Fruit fly (Drosophila melanogaster) whole organism, embryonic: ENCODE measurements around the gene scpr-A.

Experiments
- Atf-2 ChIP-seq: fragments of 200-800 bp; sonication (Bioruptor generic); optimal IDR thresholded peaks from 2 replicates; lab custom pipeline; 2016; ENCODE audit warnings: missing biosample characterization, missing genetic modification characterization
- Atf6 ChIP-seq: fragments of 200-800 bp; sonication (Bioruptor generic); IDR thresholded peaks from 2 replicates; pipeline ENCODE4 v1.3.6; 2022; ENCODE audit warnings: missing biosample characterization, missing genetic modification characterization
- Blimp-1 ChIP-seq: fragments of 200-800 bp; sonication (Bioruptor generic); optimal IDR thresholded peaks from 3 replicates; lab custom pipeline; 2018; ENCODE audit warnings: missing biosample characterization, missing genetic modification characterization, mild to moderate bottlenecking, moderate library complexity, missing genetic modification reagents
- CG10147 ChIP-seq: fragments of 200-800 bp; sonication (Bioruptor generic); optimal IDR thresholded peaks from 2 replicates; lab custom pipeline; 2019; ENCODE audit warnings: missing biosample characterization, mild to moderate bottlenecking, missing genetic modification characterization, moderate library complexity
- CG10543 ChIP-seq: fragments of 200-800 bp; sonication (Bioruptor generic); optimal IDR thresholded peaks from 3 replicates; lab custom pipeline; 2017; ENCODE audit warnings: missing biosample characterization, mild to moderate bottlenecking, missing genetic modification characterization, moderate library complexity
- CG11093 ChIP-seq: fragments of 200-800 bp; sonication (Bioruptor generic); IDR thresholded peaks from 3 replicates; pipeline ENCODE4 v1.3.6; 2022; ENCODE audit warnings: missing biosample characterization, missing genetic modification characterization
- CG12659 ChIP-seq: fragments of 200-800 bp; sonication (Bioruptor generic); optimal IDR thresholded peaks from 3 replicates; lab custom pipeline; 2017; ENCODE audit warnings: mild to moderate bottlenecking, missing biosample characterization, missing genetic modification reagents, missing genetic modification characterization
- CG13123 ChIP-seq: fragments of 200-800 bp; sonication (Bioruptor generic); optimal IDR thresholded peaks from 2 replicates; lab custom pipeline; 2016; ENCODE audit warnings: missing biosample characterization, missing genetic modification characterization
- CG13775 ChIP-seq: fragments of 200-800 bp; sonication (Bioruptor generic); optimal IDR thresholded peaks from 3 replicates; lab custom pipeline; 2017; ENCODE audit warnings: missing biosample characterization, mild to moderate bottlenecking, missing genetic modification characterization
- CG14050 ChIP-seq: fragments of 200-800 bp; sonication (Bioruptor generic); IDR thresholded peaks from 3 replicates; pipeline ENCODE4 v1.3.6; 2022; ENCODE audit warnings: missing biosample characterization, missing genetic modification characterization
- CG14667 ChIP-seq: fragments of 200-800 bp; sonication (Bioruptor generic); IDR thresholded peaks from 2 replicates; pipeline ENCODE4 v1.3.6; 2022; ENCODE audit warnings: missing biosample characterization, missing genetic modification characterization
- CG15696 ChIP-seq: fragments of 200-800 bp; sonication (Bioruptor generic); optimal IDR thresholded peaks from 2 replicates; lab custom pipeline; 2019; ENCODE audit warnings: missing biosample characterization, mild to moderate bottlenecking, missing genetic modification characterization, moderate library complexity
- CG16813 ChIP-seq: fragments of 200-800 bp; sonication (Bioruptor generic); IDR thresholded peaks from 3 replicates; pipeline ENCODE4 v1.3.6; 2022; ENCODE audit warnings: missing biosample characterization, missing genetic modification characterization; ENCODE audit not compliant: partially characterized antibody
- CG17385 ChIP-seq: fragments of 200-800 bp; sonication (Bioruptor generic); optimal IDR thresholded peaks from 3 replicates; lab custom pipeline; 2018; ENCODE audit warnings: missing biosample characterization, mild to moderate bottlenecking, missing genetic modification characterization
- CG17802 ChIP-seq: fragments of 200-800 bp; sonication (Bioruptor generic); optimal IDR thresholded peaks from 2 replicates; lab custom pipeline; 2018; ENCODE audit warnings: missing biosample characterization, mild to moderate bottlenecking, missing genetic modification characterization, moderate library complexity
- CG18764 ChIP-seq: fragments of 200-800 bp; sonication (Bioruptor generic); optimal IDR thresholded peaks from 3 replicates; lab custom pipeline; 2016; ENCODE audit warnings: missing biosample characterization, missing genetic modification characterization
- CG2202 ChIP-seq: fragments of 200-800 bp; sonication (Bioruptor generic); optimal IDR thresholded peaks from 2 replicates; lab custom pipeline; 2018; ENCODE audit warnings: missing biosample characterization, mild to moderate bottlenecking, missing genetic modification characterization
- CG3281 ChIP-seq: fragments of 200-800 bp; sonication (Bioruptor generic); optimal IDR thresholded peaks from 3 replicates; lab custom pipeline; 2017; ENCODE audit warnings: missing biosample characterization, mild to moderate bottlenecking, missing genetic modification characterization
- CG34422 ChIP-seq: fragments of 200-800 bp; sonication (Bioruptor generic); IDR thresholded peaks from 3 replicates; pipeline ENCODE4 v1.3.6; 2022; ENCODE audit warnings: missing biosample characterization, missing genetic modification characterization
- CG4328 ChIP-seq: fragments of 200-800 bp; sonication (Bioruptor generic); optimal IDR thresholded peaks from 3 replicates; lab custom pipeline; 2017; ENCODE audit warnings: missing biosample characterization, missing genetic modification reagents, missing genetic modification characterization
- CG6765 ChIP-seq: fragments of 200-800 bp; sonication (Bioruptor generic); optimal IDR thresholded peaks from 3 replicates; lab custom pipeline; 2017; ENCODE audit warnings: missing biosample characterization, mild to moderate bottlenecking, missing genetic modification characterization
- CG7987 ChIP-seq: fragments of 200-800 bp; sonication (Bioruptor generic); optimal IDR thresholded peaks from 2 replicates; lab custom pipeline; 2018; ENCODE audit warnings: missing biosample characterization, mild to moderate bottlenecking, missing genetic modification characterization, moderate library complexity
- CG8388 ChIP-seq: fragments of 200-800 bp; sonication (Bioruptor generic); optimal IDR thresholded peaks from 2 replicates; lab custom pipeline; 2019; ENCODE audit warnings: missing biosample characterization, mild to moderate bottlenecking, missing genetic modification characterization, moderate library complexity
- CHES-1-like ChIP-seq: fragments of 200-800 bp; sonication (Bioruptor generic); optimal IDR thresholded peaks from 2 replicates; lab custom pipeline; 2016; ENCODE audit warnings: missing biosample characterization, missing genetic modification characterization
- D19B ChIP-seq: fragments of 200-800 bp; sonication (Bioruptor generic); optimal IDR thresholded peaks from 2 replicates; lab custom pipeline; 2017; ENCODE audit warnings: missing biosample characterization, mild to moderate bottlenecking, missing genetic modification characterization
- GATAe ChIP-seq: fragments of 200-800 bp; sonication (Bioruptor generic); conservative IDR thresholded peaks from 2 replicates; pipeline ENCODE4 v1.3.6; 2022; ENCODE audit warnings: missing biosample characterization, missing genetic modification characterization
- HLH3B ChIP-seq: fragments of 200-800 bp; sonication (Bioruptor generic); IDR thresholded peaks from 2 replicates; pipeline ENCODE4 v1.3.6; 2022; ENCODE audit warnings: missing biosample characterization, missing genetic modification characterization
- HLH4C ChIP-seq: fragments of 200-800 bp; sonication (Bioruptor generic); IDR thresholded peaks from 3 replicates; pipeline ENCODE4 v1.3.6; 2022; ENCODE audit warnings: missing biosample characterization, missing genetic modification characterization; ENCODE audit not compliant: partially characterized antibody
- HmgD ChIP-seq: fragments of 200-800 bp; sonication (Bioruptor generic); optimal IDR thresholded peaks from 3 replicates; lab custom pipeline; 2016; ENCODE audit warnings: missing biosample characterization, missing genetic modification characterization
- Lpt ChIP-seq: fragments of >200 bp; optimal IDR thresholded peaks from 2 replicates; lab custom pipeline; 2018; ENCODE audit warnings: missing biosample characterization, missing genetic modification characterization
- Mad ChIP-seq: fragments of 200-800 bp; sonication (Bioruptor generic); optimal IDR thresholded peaks from 2 replicates; lab custom pipeline; 2016; ENCODE audit warnings: missing biosample characterization, missing genetic modification characterization
- NC2β ChIP-seq: fragments of 200-800 bp; sonication (Bioruptor generic); optimal IDR thresholded peaks from 2 replicates; lab custom pipeline; 2016; ENCODE audit warnings: missing biosample characterization, missing genetic modification characterization
- NK7.1 ChIP-seq: fragments of 200-800 bp; sonication (Bioruptor generic); optimal IDR thresholded peaks from 3 replicates; lab custom pipeline; 2016; ENCODE audit warnings: missing biosample characterization, missing genetic modification characterization
- Nf-YA ChIP-seq: fragments of 200-800 bp; sonication (Bioruptor generic); IDR thresholded peaks from 2 replicates; pipeline ENCODE4 v1.3.6; 2022; ENCODE audit warnings: missing biosample characterization, missing genetic modification characterization
- bcd ChIP-seq: fragments of 200-800 bp; sonication (Bioruptor generic); optimal IDR thresholded peaks from 2 replicates; lab custom pipeline; 2017; ENCODE audit warnings: missing biosample characterization, mild to moderate bottlenecking, missing genetic modification characterization
- caup ChIP-seq: fragments of 200-800 bp; sonication (Bioruptor generic); optimal IDR thresholded peaks from 3 replicates; lab custom pipeline; 2017; ENCODE audit warnings: missing biosample characterization, mild to moderate bottlenecking, missing genetic modification characterization, moderate library complexity; ENCODE audit not compliant: severe bottlenecking
- chif ChIP-seq, 2 experiments: fragments of 200-800 bp; sonication (Bioruptor generic); optimal IDR thresholded peaks; 3 replicates each; lab custom pipeline; 2016; ENCODE audit warnings: missing biosample characterization in 2 of 2, missing genetic modification characterization in 2 of 2
- dati ChIP-seq: fragments of 200-800 bp; sonication (Bioruptor generic); IDR thresholded peaks from 2 replicates; pipeline ENCODE4 v1.3.6; 2022; ENCODE audit warnings: missing biosample characterization, missing genetic modification characterization
- dmrt99B ChIP-seq: fragments of 200-800 bp; sonication (Bioruptor generic); optimal IDR thresholded peaks from 2 replicates; lab custom pipeline; 2018; ENCODE audit warnings: missing biosample characterization, mild to moderate bottlenecking, missing genetic modification characterization, moderate library complexity
- gt ChIP-seq: fragments of 200-800 bp; sonication (Bioruptor generic); IDR thresholded peaks from 2 replicates; pipeline ENCODE4 v1.3.6; 2022; ENCODE audit warnings: missing biosample characterization, missing genetic modification characterization
- kni ChIP-seq: fragments of 200-800 bp; sonication (Bioruptor generic); optimal IDR thresholded peaks from 3 replicates; lab custom pipeline; 2017; ENCODE audit warnings: mild to moderate bottlenecking, missing biosample characterization, missing genetic modification reagents, missing genetic modification characterization
- lilli ChIP-seq: fragments of 200-800 bp; sonication (Bioruptor generic); optimal IDR thresholded peaks from 3 replicates; lab custom pipeline; 2016; ENCODE audit warnings: missing biosample characterization, missing genetic modification characterization
- nmo ChIP-seq: fragments of 200-800 bp; sonication (Bioruptor generic); optimal IDR thresholded peaks from 2 replicates; lab custom pipeline; 2018; ENCODE audit warnings: missing biosample characterization, mild to moderate bottlenecking, missing genetic modification characterization, moderate library complexity
- pan ChIP-seq, 4 experiments: fragments of >200 bp in 3 of 4; fragments of 200-800 bp in 1 of 4; sonication (Bioruptor generic) in 1 of 4; optimal IDR thresholded peaks in 3 of 4; IDR thresholded peaks in 1 of 4; 2 replicates each; pipeline versions ENCODE4 v1.3.6 to Lab custom; 2017 to 2022; ENCODE audit warnings: missing biosample characterization in 2 of 4, missing genetic modification characterization in 2 of 4, mixed read lengths in 1 of 4
- pita ChIP-seq: fragments of 200-800 bp; sonication (Bioruptor generic); optimal IDR thresholded peaks from 2 replicates; lab custom pipeline; 2017; ENCODE audit warnings: missing biosample characterization, mild to moderate bottlenecking, missing genetic modification characterization
- scrt ChIP-seq: fragments of 200-800 bp; sonication (Bioruptor generic); optimal IDR thresholded peaks from 2 replicates; lab custom pipeline; 2018; ENCODE audit warnings: missing biosample characterization, mild to moderate bottlenecking, missing genetic modification characterization, moderate library complexity
- stwl ChIP-seq: fragments of 200-800 bp; sonication (Bioruptor generic); optimal IDR thresholded peaks from 3 replicates; lab custom pipeline; 2018; ENCODE audit warnings: missing biosample characterization, mild to moderate bottlenecking, missing genetic modification characterization, moderate library complexity
- wek ChIP-seq: fragments of 200-800 bp; sonication (Bioruptor generic); optimal IDR thresholded peaks from 3 replicates; lab custom pipeline; 2018; ENCODE audit warnings: missing biosample characterization, mild to moderate bottlenecking, missing genetic modification characterization, moderate library complexity
- zfh2 ChIP-seq: fragments of 200-800 bp; sonication (Bioruptor generic); optimal IDR thresholded peaks from 2 replicates; lab custom pipeline; 2016; ENCODE audit warnings: missing biosample characterization, missing genetic modification characterization

scpr-A gene

dm6 chr3R:11209801-11210402, 31.1 kb upstream of the scpr-A start, which contains the start of the genes SdhC and Tctp (continued):
- TF ChIP-seq CG8388 (GFP tag; lab: Kevin White, UChicago) (peak; percentile 15), wek (GFP tag; lab: Kevin White, UChicago) (no peak), CG4328 (GFP tag; lab: Kevin White, UChicago) (peak; percentile 30), pan (optimal IDR thresholded peaks at IDR 0.05; lab: Kevin White, UChicago) (no peak), pan (GFP tag; optimal IDR thresholded peaks at IDR 0.05 in 1 of 2, IDR thresholded peaks at IDR 0.05 in 1 of 2) (peak in 1 of 2 experiments; percentile 29), CG10147 (GFP tag; lab: Kevin White, UChicago) (peak; percentile 6), Atf6 (GFP tag; lab: Robert Waterston, UW) (no peak), bcd (GFP tag; lab: Kevin White, UChicago) (peak; percentile 22), NK7.1 (GFP tag; lab: Kevin White, UChicago) (no peak), gt (GFP tag; lab: Robert Waterston, UW) (no peak), CG12659 (peak; percentile 83), scrt (GFP tag; lab: Kevin White, UChicago) (peak; percentile 32), Nf-YA (GFP tag; lab: Robert Waterston, UW) (no peak), CG17385 (GFP tag; lab: Kevin White, UChicago) (peak; percentile 34), dati (no peak), caup (peak; percentile 20), CG13123 (peak; percentile 40), Blimp-1 (GFP tag; lab: Kevin White, UChicago) (peak; percentile 42), CG11093 (GFP tag; lab: Robert Waterston, UW) (no peak), CG7987 (no peak), CG3281 (GFP tag; lab: Kevin White, UChicago) (peak; percentile 5), pita (GFP tag; lab: Kevin White, UChicago) (no peak), Atf-2 (GFP tag; lab: Kevin White, UChicago) (peak; percentile 6), CG14050 (GFP tag; lab: Robert Waterston, UW) (no peak), CHES-1-like (GFP tag; lab: Kevin White, UChicago) (peak; percentile 10), zfh2 (GFP tag; lab: Kevin White, UChicago) (peak; percentile 14), D19B (peak; percentile 15), CG6765 (GFP tag; lab: Kevin White, UChicago) (peak; percentile 40), CG13775 (GFP tag; lab: Kevin White, UChicago) (peak; percentile 53), CG17802 (tag; lab: Kevin White, UChicago) (peak; percentile 6), CG2202 (peak; percentile 14), nmo (GFP tag; lab: Kevin White, UChicago) (peak; percentile 72), CG34422 (GFP tag; lab: Robert Waterston, UW) (peak; percentile 30; the same call in 1 of the 3 replicates), CG15696 (peak; percentile 57), GATAe (no peak), CG18764 (GFP tag; lab: Kevin White, UChicago) (peak; percentile 2), CG16813 (GFP tag; lab: Robert Waterston, UW) (peak; percentile 20; the same call in 1 of the 3 replicates), CG14667 (no peak), stwl (tag; lab: Kevin White, UChicago) (peak; percentile 62), NC2β (GFP tag; lab: Kevin White, UChicago) (peak; percentile 30), kni (GFP tag; lab: Kevin White, UChicago) (peak; percentile 37), lilli (GFP tag; lab: Kevin White, UChicago) (peak; percentile 44), chif (GFP tag; optimal IDR thresholded peaks at IDR 0.05; lab: Kevin White, UChicago) (peak; percentile 6 to 44), Mad (GFP tag; lab: Kevin White, UChicago) (peak; percentile 20), HLH3B (no peak), HmgD (GFP tag; lab: Kevin White, UChicago) (peak; percentile 34), HLH4C (GFP tag; lab: Robert Waterston, UW) (no peak), Lpt (GFP tag; lab: Kevin White, UChicago) (no peak), dmrt99B (tag; lab: Kevin White, UChicago) (peak; percentile 9), CG10543 (GFP tag; lab: Kevin White, UChicago) (peak; percentile 79)
